Worm (Caenorhabditis elegans): ENCODE measurements around the gene H04J21.1.
A peak's percentile ranks its signal among the peaks of the same experiment; 100 is the strongest.

The H04J21.1 gene

ce11 chrIII:2418159-2418658 is 46.4 kb upstream of the H04J21.1 start, which contains the start of the genes W04B5.5 and W04B5.3 (continued):
- no peak for TF ChIP-seq sem-4 (tag; optimal IDR thresholded peaks at IDR 0.05)
- TF ChIP-seq peb-1 (tag; optimal IDR thresholded peaks at IDR 0.05) = no peak
- TF ChIP-seq alr-1 (tag; optimal IDR thresholded peaks at IDR 0.05) = no peak
- TF ChIP-seq sma-3 (GFP tag; optimal IDR thresholded peaks at IDR 0.05) = peak; percentile 54
- no peak for TF ChIP-seq blmp-1 (tag; optimal IDR thresholded peaks at IDR 0.05; ENCODE audit: insufficient read depth)

ce11 chrIII:2410925-2411450 is 39.2 kb upstream of the H04J21.1 start, which contains the start of gene mrpl-30:
mrpl-30 (minus strand) TSS chrIII:2410975.
- TF ChIP-seq skn-1 (tag; optimal IDR thresholded peaks at IDR 0.05) (no peak), sem-4 (tag; optimal IDR thresholded peaks at IDR 0.05) (no peak), mdl-1 (tag; optimal IDR thresholded peaks at IDR 0.05) (no peak), dmd-4 (tag; optimal IDR thresholded peaks at IDR 0.05) (no peak), nhr-10 (tag; optimal IDR thresholded peaks at IDR 0.05) (no peak), mbf-1 (tag; optimal IDR thresholded peaks at IDR 0.05) (no peak), zag-1 (tag; optimal IDR thresholded peaks at IDR 0.05) (no peak), unc-39 (tag; optimal IDR thresholded peaks at IDR 0.05) (no peak), crh-2 (tag; optimal IDR thresholded peaks at IDR 0.05) (no peak), C34F6.9 (tag; optimal IDR thresholded peaks at IDR 0.05) (no peak), nhr-21 (tag; optimal IDR thresholded peaks at IDR 0.05) (no peak), unc-62 (GFP tag; optimal IDR thresholded peaks at IDR 0.05) (no peak), ZK546.5 (tag; optimal IDR thresholded peaks at IDR 0.05) (no peak), peb-1 (tag; optimal IDR thresholded peaks at IDR 0.05) (no peak)

- TF ChIP-seq unc-62 (GFP tag; optimal IDR thresholded peaks at IDR 0.05) (no peak), nhr-77 (tag; optimal IDR thresholded peaks at IDR 0.05) (no peak), ama-1 (optimal IDR thresholded peaks at IDR 0.05) (no peak), mab-5 (tag; optimal IDR thresholded peaks at IDR 0.05) (peak; percentile 10), ztf-1 (GFP tag; conservative IDR thresholded peaks at IDR 0.05) (no peak), Y55F3AM.14 (GFP tag; optimal IDR thresholded peaks at IDR 0.05) (no peak), elt-1 (tag; optimal IDR thresholded peaks at IDR 0.05) (no peak), lsy-2 (tag; optimal IDR thresholded peaks at IDR 0.05) (peak; percentile 48 to 86), dmd-4 (tag; optimal IDR thresholded peaks at IDR 0.05) (no peak), nhr-10 (tag; optimal IDR thresholded peaks at IDR 0.05) (no peak), skn-1 (tag; optimal IDR thresholded peaks at IDR 0.05) (no peak), nhr-23 (tag; optimal IDR thresholded peaks at IDR 0.05) (no peak), ztf-4 (tag; optimal IDR thresholded peaks at IDR 0.05) (no peak), lin-11 (tag; optimal IDR thresholded peaks at IDR 0.05) (no peak), mdl-1 (tag; optimal IDR thresholded peaks at IDR 0.05) (no peak), nhr-12 (tag; optimal IDR thresholded peaks at IDR 0.05) (no peak), aly-2 (tag; optimal IDR thresholded peaks at IDR 0.05) (no peak), elt-3 (tag; optimal IDR thresholded peaks at IDR 0.05) (no peak), unc-55 (GFP tag; optimal IDR thresholded peaks at IDR 0.05) (peak; percentile 82), crh-2 (tag; optimal IDR thresholded peaks at IDR 0.05) (peak; percentile 59), peb-1 (tag; optimal IDR thresholded peaks at IDR 0.05) (no peak), nhr-21 (tag; optimal IDR thresholded peaks at IDR 0.05) (no peak), egl-27 (tag; optimal IDR thresholded peaks at IDR 0.05) (no peak), nhr-6 (tag; optimal IDR thresholded peaks at IDR 0.05) (peak; percentile 10), lin-39 (tag; optimal IDR thresholded peaks at IDR 0.05) (no peak), sma-3 (GFP tag; optimal IDR thresholded peaks at IDR 0.05) (peak; percentile 41), F13H6.1 (tag; optimal IDR thresholded peaks at IDR 0.05) (peak; percentile 35), C34F6.9 (tag; optimal IDR thresholded peaks at IDR 0.05) (peak; percentile 63), nhr-25 (tag; optimal IDR thresholded peaks at IDR 0.05) (peak; percentile 10), ZK546.5 (tag; optimal IDR thresholded peaks at IDR 0.05) (no peak), nhr-129 (tag; optimal IDR thresholded peaks at IDR 0.05) (peak; percentile 14), nhr-11 (tag; optimal IDR thresholded peaks at IDR 0.05) (no peak), lin-13 (GFP tag; optimal IDR thresholded peaks at IDR 0.05) (peak; percentile 73), gmeb-1 (tag; optimal IDR thresholded peaks at IDR 0.05) (peak; percentile 94), ceh-82 (tag; optimal IDR thresholded peaks at IDR 0.05) (no peak), nhr-237 (tag; optimal IDR thresholded peaks at IDR 0.05) (no peak), sma-9 (GFP tag; optimal IDR thresholded peaks at IDR 0.05) (no peak), sma-9 (tag; optimal IDR thresholded peaks at IDR 0.05) (no peak), fos-1 (tag; optimal IDR thresholded peaks at IDR 0.05) (no peak), sem-4 (tag; optimal IDR thresholded peaks at IDR 0.05) (peak; percentile 19), R02D3.7 (tag; optimal IDR thresholded peaks at IDR 0.05) (peak; percentile 98)
These were observed 29.7 kb upstream of the H04J21.1 start, which contains the start of the genes cic-1 and strm-1 for ce11 chrIII:2401126-2402123. cic-1 (minus strand) TSS chrIII:2401221. strm-1 (plus strand) TSS chrIII:2402070.

Data from whole organism, L2 larva.